Worm (Caenorhabditis elegans) whole organism, L1 larva: Measurements from ENCODE around the gene unc-51.

Experiments used
- Y116A8C.19 ChIP-seq: sonication (generic microtip); optimal IDR thresholded peaks from 2 replicates; lab custom pipeline; 2016; ENCODE audit warnings: missing compliant biosample characterization, missing genetic modification characterization, borderline replicate concordance
- aha-1 ChIP-seq: fragments of 150-350 bp; optimal IDR thresholded peaks from 2 replicates; lab custom pipeline; 2014; ENCODE audit warnings: missing biosample characterization, missing genetic modification characterization
- aly-2 ChIP-seq: fragments of 150-350 bp; optimal IDR thresholded peaks from 2 replicates; lab custom pipeline; 2014; ENCODE audit warnings: missing biosample characterization, missing genetic modification characterization
- ceh-63 ChIP-seq: fragments of 200-800 bp; sonication (Bioruptor generic); optimal IDR thresholded peaks from 2 replicates; lab custom pipeline; 2018; ENCODE audit warnings: mild to moderate bottlenecking, missing genetic modification characterization, missing compliant biosample characterization
- ceh-82 ChIP-seq, 3 experiments: fragments of 150-350 bp in 1 of 3; sonication (generic microtip) in 2 of 3; optimal IDR thresholded peaks; 2 replicates each; lab custom pipeline; 2014 to 2017; ENCODE audit warnings: missing biosample characterization in 3 of 3, missing genetic modification characterization in 3 of 3
- ceh-88 ChIP-seq: fragments of 200-800 bp; sonication (Bioruptor generic); IDR thresholded peaks from 2 replicates; pipeline ENCODE4 v1.3.6; 2022; ENCODE audit warnings: missing genetic modification characterization, missing compliant biosample characterization
- ces-1 ChIP-seq: fragments of 150-350 bp; optimal IDR thresholded peaks from 2 replicates; lab custom pipeline; 2014; ENCODE audit warnings: missing biosample characterization, missing genetic modification reagents, missing genetic modification characterization
- efl-1 ChIP-seq, 4 experiments: fragments of 150-350 bp; optimal IDR thresholded peaks in 3 of 4; peaks in 1 of 4; 1 replicate in 1 of 4; 2 replicates in 3 of 4; lab custom pipeline; 2014; ENCODE audit warnings: missing biosample characterization in 2 of 4, missing genetic modification characterization in 2 of 4, missing genetic modification reagents in 2 of 4
- egl-13 ChIP-seq: sonication (generic microtip); optimal IDR thresholded peaks from 2 replicates; lab custom pipeline; 2016; ENCODE audit warnings: missing genotype, missing genetic modification reagents, missing genetic modification characterization, missing compliant biosample characterization
- egl-27 ChIP-seq, 2 experiments: fragments of 150-350 bp in 1 of 2; sonication (generic microtip); optimal IDR thresholded peaks; 3 replicates each; lab custom pipeline; 2017 to 2018; ENCODE audit warnings: missing biosample characterization in 2 of 2, missing genetic modification characterization in 2 of 2, missing genetic modification reagents in 2 of 2
- elt-2 ChIP-seq: sonication (generic microtip); optimal IDR thresholded peaks from 2 replicates; lab custom pipeline; 2016; ENCODE audit warnings: missing genetic modification characterization, mild to moderate bottlenecking, inconsistent platforms, missing compliant biosample characterization, missing genetic modification reagents
- elt-3 ChIP-seq, 6 experiments: fragments of 150-350 bp in 1 of 6; sonication (generic microtip); optimal IDR thresholded peaks; 2 replicates each; lab custom pipeline; 2017 to 2018; ENCODE audit warnings: missing biosample characterization in 6 of 6, missing genetic modification characterization in 6 of 6, inconsistent platforms in 1 of 6
- fkh-4 ChIP-seq: sonication (generic microtip); optimal IDR thresholded peaks from 2 replicates; lab custom pipeline; 2016; ENCODE audit warnings: missing compliant biosample characterization, missing genetic modification characterization, borderline replicate concordance
- grh-1 ChIP-seq: fragments of 200-800 bp; sonication (Bioruptor generic); IDR thresholded peaks from 2 replicates; pipeline ENCODE4 v1.3.6; 2022; ENCODE audit warnings: missing genetic modification reagents, missing genetic modification characterization, missing compliant biosample characterization
- hlh-4 ChIP-seq: sonication (generic microtip); optimal IDR thresholded peaks from 2 replicates; lab custom pipeline; 2016; ENCODE audit warnings: mild to moderate bottlenecking, missing genetic modification characterization, missing compliant biosample characterization
- hpl-2 ChIP-seq: fragments of 150-350 bp; optimal IDR thresholded peaks from 2 replicates; lab custom pipeline; 2014; ENCODE audit warnings: missing biosample characterization, missing genetic modification reagents, missing genetic modification characterization
- jun-1 ChIP-seq: fragments of 150-350 bp; optimal IDR thresholded peaks from 2 replicates; lab custom pipeline; 2014; ENCODE audit warnings: missing biosample characterization, missing genetic modification reagents, missing genetic modification characterization
- lin-14 ChIP-seq: fragments of 200-800 bp; sonication (Bioruptor generic); optimal IDR thresholded peaks from 2 replicates; lab custom pipeline; 2018; ENCODE audit warnings: mild to moderate bottlenecking, missing genetic modification characterization, moderate library complexity, missing compliant biosample characterization
- lin-35 ChIP-seq, 2 experiments: fragments of 150-350 bp; optimal IDR thresholded peaks; 2 replicates each; lab custom pipeline; 2014; ENCODE audit warnings: missing biosample characterization in 2 of 2, missing genetic modification characterization in 2 of 2, missing genetic modification reagents in 2 of 2
- lir-3 ChIP-seq: sonication (generic microtip); optimal IDR thresholded peaks from 2 replicates; lab custom pipeline; 2016; ENCODE audit warnings: mild to moderate bottlenecking, missing genetic modification characterization, moderate library complexity, missing compliant biosample characterization; ENCODE audit not compliant: poor library complexity
- lsy-2 ChIP-seq, 2 experiments: fragments of 150-350 bp; optimal IDR thresholded peaks; 2 replicates each; lab custom pipeline; 2014; ENCODE audit warnings: missing biosample characterization in 2 of 2, missing genetic modification characterization in 2 of 2
- mab-9 ChIP-seq: fragments of 200-800 bp; sonication (Bioruptor generic); IDR thresholded peaks from 2 replicates; pipeline ENCODE4 v1.3.6; 2022; ENCODE audit warnings: missing genetic modification reagents, missing genetic modification characterization, missing compliant biosample characterization
- mef-2 ChIP-seq: fragments of 150-350 bp; optimal IDR thresholded peaks from 2 replicates; lab custom pipeline; 2014; ENCODE audit warnings: missing biosample characterization, missing genetic modification characterization
- nhr-11 ChIP-seq: fragments of 150-350 bp; optimal IDR thresholded peaks from 2 replicates; lab custom pipeline; 2014; ENCODE audit warnings: missing biosample characterization, missing genetic modification characterization
- nhr-19 ChIP-seq: fragments of 200-800 bp; sonication (Bioruptor generic); conservative IDR thresholded peaks from 2 replicates; pipeline ENCODE4 v1.3.6; 2022; ENCODE audit warnings: missing genetic modification characterization, missing compliant biosample characterization
- nhr-28 ChIP-seq: fragments of 150-350 bp; optimal IDR thresholded peaks from 2 replicates; lab custom pipeline; 2014; ENCODE audit warnings: missing biosample characterization, missing genetic modification characterization
- nhr-76 ChIP-seq: sonication (generic microtip); optimal IDR thresholded peaks from 2 replicates; lab custom pipeline; 2017; ENCODE audit warnings: missing biosample characterization, missing genetic modification characterization
- nhr-84 ChIP-seq: sonication (generic microtip); optimal IDR thresholded peaks from 2 replicates; lab custom pipeline; 2017; ENCODE audit warnings: missing biosample characterization, missing genetic modification characterization
- nhr-90 ChIP-seq: sonication (generic microtip); optimal IDR thresholded peaks from 2 replicates; lab custom pipeline; 2016; ENCODE audit warnings: mild to moderate bottlenecking, missing genetic modification characterization, missing compliant biosample characterization; ENCODE audit not compliant: poor library complexity
- pag-3 ChIP-seq: sonication (generic microtip); optimal IDR thresholded peaks from 2 replicates; lab custom pipeline; 2017; ENCODE audit warnings: missing genetic modification characterization, mild to moderate bottlenecking, missing compliant biosample characterization, antibody characterized with exemption, borderline replicate concordance; ENCODE audit not compliant: insufficient read depth
- skn-1 ChIP-seq: fragments of 150-350 bp; optimal IDR thresholded peaks from 2 replicates; lab custom pipeline; 2014; ENCODE audit warnings: missing biosample characterization, missing genetic modification characterization
- snu-23 ChIP-seq: sonication (generic microtip); optimal IDR thresholded peaks from 2 replicates; lab custom pipeline; 2016; ENCODE audit warnings: missing genetic modification characterization, missing compliant biosample characterization
- sox-4 ChIP-seq: sonication (generic microtip); optimal IDR thresholded peaks from 2 replicates; lab custom pipeline; 2016; ENCODE audit warnings: missing genetic modification characterization, missing compliant biosample characterization
- sptf-1 ChIP-seq: fragments of 150-350 bp; optimal IDR thresholded peaks from 2 replicates; lab custom pipeline; 2014; ENCODE audit warnings: missing biosample characterization, missing genetic modification characterization
- tbx-2 ChIP-seq: sonication (generic microtip); optimal IDR thresholded peaks from 2 replicates; lab custom pipeline; 2016; ENCODE audit warnings: missing genetic modification characterization, missing compliant biosample characterization
- unc-86 ChIP-seq: sonication (generic microtip); optimal IDR thresholded peaks from 2 replicates; lab custom pipeline; 2016; ENCODE audit warnings: missing genetic modification characterization, missing compliant biosample characterization
- zag-1 ChIP-seq: fragments of 150-350 bp; optimal IDR thresholded peaks from 2 replicates; lab custom pipeline; 2014; ENCODE audit warnings: missing biosample characterization, missing genetic modification characterization

The unc-51 gene

DNA sequence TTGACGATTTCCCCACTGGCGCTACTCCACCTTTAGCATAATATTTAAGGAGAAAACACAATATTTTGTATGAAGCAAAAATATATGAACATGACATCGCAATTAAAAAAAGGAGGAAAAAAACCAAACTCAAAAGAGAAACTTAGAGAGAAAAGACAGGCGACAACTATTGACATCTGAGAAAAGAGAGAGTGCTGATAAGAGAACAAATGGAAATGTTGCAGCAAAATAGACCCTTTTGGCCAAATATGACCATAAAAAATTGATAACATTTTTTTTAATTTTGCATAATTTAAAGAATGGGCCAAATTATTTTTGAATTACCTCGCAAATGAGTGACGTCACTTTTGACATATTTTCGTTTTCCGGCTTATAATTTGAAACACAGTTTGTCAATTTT is 9.6 kb downstream of the unc-51 start:
- peak; percentile 4 for TF ChIP-seq elt-2
- no peak for TF ChIP-seq egl-13 (tag; lab: Kevin White, UChicago)
- no peak for TF ChIP-seq ceh-88
- no peak for TF ChIP-seq hpl-2 (GFP tag; lab: Kevin White, UChicago)
- TF ChIP-seq lsy-2 (tag; optimal IDR thresholded peaks at IDR 0.05; lab: Kevin White, UChicago): no peak

DNA sequence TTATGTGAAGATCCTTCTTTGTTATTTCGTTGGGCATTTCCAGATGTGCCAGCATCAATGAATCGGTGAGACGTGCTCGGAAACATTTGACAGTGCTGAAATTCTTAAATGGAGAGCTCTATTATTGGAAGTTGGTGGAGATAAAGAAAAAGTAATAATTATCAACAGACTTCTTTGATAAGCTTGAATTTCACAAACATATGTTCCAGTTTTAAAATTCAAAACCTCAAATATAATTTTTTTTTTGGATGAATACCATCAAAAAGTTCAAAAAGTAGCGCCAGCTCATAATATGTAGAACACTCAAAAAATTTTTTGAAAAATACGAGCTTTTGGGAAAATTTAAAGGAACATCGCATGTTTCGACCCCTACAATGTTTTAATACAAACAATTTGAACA is 10.2 kb downstream of the unc-51 start, which contains the start of gene Y60A3A.25:
Y60A3A.25 (minus strand) TSS at position 101 of the 400 bp plus-strand sequence.
- TF ChIP-seq fkh-4 (no peak), nhr-90 (tag; lab: Kevin White, UChicago) (no peak), lin-14 (GFP tag; lab: Kevin White, UChicago) (no peak), sox-4 (tag; lab: Kevin White, UChicago) (no peak), ces-1 (GFP tag; lab: Kevin White, UChicago) (no peak), snu-23 (GFP tag; lab: Kevin White, UChicago) (no peak), nhr-76 (tag; lab: Kevin White, UChicago) (no peak), lir-3 (tag; lab: Kevin White, UChicago) (no peak), aly-2 (tag; lab: Kevin White, UChicago) (no peak), nhr-28 (tag; lab: Kevin White, UChicago) (no peak), unc-86 (no peak), elt-3 (tag; optimal IDR thresholded peaks at IDR 0.05; lab: Kevin White, UChicago) (no peak), egl-27 (tag; optimal IDR thresholded peaks at IDR 0.05; lab: Kevin White, UChicago) (no peak), nhr-11 (no peak), skn-1 (no peak), efl-1 (optimal IDR thresholded peaks at IDR 0.05; lab: Kevin White, UChicago) (no peak), efl-1 (GFP tag; optimal IDR thresholded peaks at IDR 0.05 in 1 of 2; lab: Kevin White, UChicago) (no peak), hlh-4 (tag; lab: Kevin White, UChicago) (no peak)

DNA sequence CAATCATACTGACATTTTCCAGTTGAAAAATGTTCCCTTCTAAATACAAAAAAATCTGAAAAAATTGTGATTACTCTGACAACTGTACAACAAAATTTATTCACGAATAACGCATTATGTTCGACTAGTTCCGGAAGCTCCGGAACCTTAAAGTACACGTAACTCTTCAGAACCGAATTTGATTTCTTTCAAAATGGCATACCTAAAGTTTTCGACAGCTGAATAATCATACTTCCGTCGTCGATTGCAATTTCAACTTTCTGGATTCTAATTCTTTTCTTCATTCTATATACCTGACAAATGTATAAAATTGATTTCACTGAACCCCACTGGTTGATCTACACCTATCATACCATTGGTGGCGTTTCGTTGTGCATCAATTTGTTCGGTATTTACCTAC is 16.6 kb downstream of the unc-51 start, which contains the start of gene sri-67:
sri-67 (plus strand) TSS at position 301 of the 400 bp plus-strand sequence.
- no peak for TF ChIP-seq tbx-2 (tag; lab: Kevin White, UChicago)
- TF ChIP-seq nhr-19 (GFP tag; lab: Robert Waterston, UW): no peak
- no peak for TF ChIP-seq unc-86
- TF ChIP-seq zag-1 (tag; lab: Kevin White, UChicago): no peak
- no peak for TF ChIP-seq pag-3 (tag; lab: Kevin White, UChicago)
- TF ChIP-seq grh-1 (GFP tag; lab: Robert Waterston, UW): no peak
- no peak for TF ChIP-seq sptf-1 (tag; lab: Kevin White, UChicago)
- no peak for TF ChIP-seq Y116A8C.19 (tag; lab: Kevin White, UChicago)
- no peak for TF ChIP-seq ceh-82 (tag; optimal IDR thresholded peaks at IDR 0.05; lab: Kevin White, UChicago)
- TF ChIP-seq mab-9 (GFP tag; lab: Robert Waterston, UW): no peak

DNA sequence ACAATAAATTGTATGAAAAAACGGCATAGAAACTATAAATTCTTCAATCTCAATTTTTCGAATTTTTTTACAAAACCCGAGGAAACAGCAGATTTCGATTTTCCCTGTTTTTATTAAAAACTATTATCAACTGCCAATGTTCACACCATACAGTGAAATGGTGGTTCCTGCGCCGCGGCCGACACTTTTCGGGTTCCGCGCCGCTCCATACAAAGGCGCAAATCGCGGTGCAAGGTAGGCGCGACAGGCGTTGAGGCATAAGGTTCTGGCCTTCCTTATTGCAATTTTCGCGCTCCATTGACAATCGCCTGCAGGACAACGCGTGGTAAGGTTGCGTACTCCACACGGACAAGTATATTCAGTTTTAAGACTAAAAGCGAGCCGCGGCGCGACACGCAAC is 17.5 kb downstream of the unc-51 start:
- TF ChIP-seq efl-1 (optimal IDR thresholded peaks at IDR 0.05; lab: Kevin White, UChicago) (no peak), efl-1 (GFP tag; optimal IDR thresholded peaks at IDR 0.05 in 1 of 2; lab: Kevin White, UChicago) (peak in 1 of 2 experiments; percentile 24), mef-2 (tag; lab: Kevin White, UChicago) (no peak)

DNA sequence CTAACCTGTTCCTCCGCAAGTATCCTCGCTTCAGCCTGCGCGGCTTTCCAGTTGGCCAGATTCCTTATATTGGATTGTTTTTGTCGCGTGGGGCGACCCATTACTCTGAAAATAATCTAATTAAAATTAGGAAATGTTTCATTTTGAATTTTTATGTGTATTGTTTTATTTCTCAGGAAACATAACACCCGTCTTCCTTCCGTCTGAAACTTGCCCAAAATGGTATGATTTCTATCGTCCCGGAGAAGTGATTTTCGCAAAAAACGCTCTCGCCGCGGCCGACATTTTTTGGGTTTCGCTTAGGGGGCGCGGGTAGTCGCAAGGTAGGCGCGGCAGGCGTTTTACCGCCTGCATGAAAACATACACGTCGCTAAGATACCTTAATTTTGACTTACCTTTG is 18.1 kb downstream of the unc-51 start, which contains the start of gene clec-260:
clec-260 (minus strand) TSS at position 101 of the 400 bp plus-strand sequence.
- TF ChIP-seq aha-1 (tag; lab: Kevin White, UChicago) (no peak), lin-35 (GFP tag; optimal IDR thresholded peaks at IDR 0.05; lab: Kevin White, UChicago) (no peak), nhr-84 (tag; lab: Kevin White, UChicago) (no peak), jun-1 (no peak), nhr-90 (tag; lab: Kevin White, UChicago) (no peak), hpl-2 (GFP tag; lab: Kevin White, UChicago) (no peak), nhr-28 (tag; lab: Kevin White, UChicago) (no peak), elt-3 (tag; optimal IDR thresholded peaks at IDR 0.05; lab: Kevin White, UChicago) (no peak), lin-14 (GFP tag; lab: Kevin White, UChicago) (no peak), sptf-1 (tag; lab: Kevin White, UChicago) (no peak), ceh-63 (GFP tag; lab: Kevin White, UChicago) (no peak), nhr-19 (GFP tag; lab: Robert Waterston, UW) (no peak)
